Worm (Caenorhabditis elegans) whole organism, young adult: ENCODE data around the gene C23H3.9.

ENCODE experiments used
- B0035.1 ChIP-seq: sonication (generic microtip); optimal IDR thresholded peaks from 2 replicates; lab custom pipeline; 2016; ENCODE audit warnings: missing genetic modification characterization, mild to moderate bottlenecking, missing compliant biosample characterization, missing genotype, missing genetic modification reagents
- F23B12.7 ChIP-seq: sonication (generic microtip); optimal IDR thresholded peaks from 2 replicates; lab custom pipeline; 2017; ENCODE audit warnings: missing genetic modification characterization, mild to moderate bottlenecking, missing compliant biosample characterization, antibody characterized with exemption, moderate library complexity; ENCODE audit not compliant: insufficient read depth
- F39B2.1 ChIP-seq: fragments of 200-800 bp; sonication (Bioruptor generic); IDR thresholded peaks from 2 replicates; pipeline ENCODE4 v1.3.6; 2022; ENCODE audit warnings: missing genetic modification reagents, missing genetic modification characterization, missing compliant biosample characterization
- F49E8.2 ChIP-seq: sonication (generic microtip); optimal IDR thresholded peaks from 3 replicates; lab custom pipeline; 2017; ENCODE audit warnings: missing genetic modification characterization, mild to moderate bottlenecking, missing compliant biosample characterization, antibody characterized with exemption, moderate library complexity; ENCODE audit not compliant: insufficient read depth
- F52B5.7 ChIP-seq: sonication (generic microtip); optimal IDR thresholded peaks from 2 replicates; lab custom pipeline; 2016; ENCODE audit warnings: mild to moderate bottlenecking, missing genetic modification characterization, missing compliant biosample characterization
- F57C9.4 ChIP-seq: sonication (generic microtip); optimal IDR thresholded peaks from 2 replicates; lab custom pipeline; 2017; ENCODE audit warnings: mild to moderate bottlenecking, missing genetic modification characterization, missing compliant biosample characterization
- Y53G8AR.9 ChIP-seq: fragments of 200-800 bp; sonication (Bioruptor generic); conservative IDR thresholded peaks from 2 replicates; pipeline ENCODE4 v1.3.6; 2022; ENCODE audit warnings: missing genetic modification reagents, missing genetic modification characterization, missing compliant biosample characterization
- ZK185.1 ChIP-seq: sonication (generic microtip); optimal IDR thresholded peaks from 2 replicates; lab custom pipeline; 2016; ENCODE audit warnings: mild to moderate bottlenecking, missing genetic modification characterization, missing compliant biosample characterization; ENCODE audit not compliant: poor library complexity, severe bottlenecking
- attf-3 ChIP-seq: fragments of 200-800 bp; sonication (Bioruptor generic); conservative IDR thresholded peaks from 2 replicates; pipeline ENCODE4 v1.3.6; 2022; ENCODE audit warnings: missing genetic modification reagents, missing genetic modification characterization, missing compliant biosample characterization
- attf-5 ChIP-seq: fragments of 200-800 bp; sonication (Bioruptor generic); optimal IDR thresholded peaks from 2 replicates; lab custom pipeline; 2018; ENCODE audit warnings: mild to moderate bottlenecking, missing genetic modification characterization, missing compliant biosample characterization
- attf-6 ChIP-seq: fragments of 200-800 bp; sonication (Bioruptor generic); IDR thresholded peaks from 2 replicates; pipeline ENCODE4 v1.3.6; 2022; ENCODE audit warnings: missing genetic modification reagents, missing genetic modification characterization, missing compliant biosample characterization
- bed-1 ChIP-seq: fragments of 200-800 bp; sonication (Bioruptor generic); IDR thresholded peaks from 2 replicates; pipeline ENCODE4 v1.3.6; 2022; ENCODE audit warnings: missing genetic modification reagents, missing genetic modification characterization, missing compliant biosample characterization
- ccch-3 ChIP-seq: fragments of 200-800 bp; sonication (Bioruptor generic); optimal IDR thresholded peaks from 2 replicates; lab custom pipeline; 2018; ENCODE audit warnings: mild to moderate bottlenecking, missing genetic modification characterization, missing compliant biosample characterization
- ceh-91 ChIP-seq: fragments of 200-800 bp; sonication (Bioruptor generic); IDR thresholded peaks from 2 replicates; pipeline ENCODE4 v1.3.6; 2022; ENCODE audit warnings: missing genetic modification reagents, missing genetic modification characterization, missing compliant biosample characterization
- dpff-1 ChIP-seq: sonication (generic microtip); optimal IDR thresholded peaks from 2 replicates; lab custom pipeline; 2017; ENCODE audit warnings: mild to moderate bottlenecking, missing genetic modification characterization, missing compliant biosample characterization
- dpl-1 ChIP-seq: fragments of 150-350 bp; optimal IDR thresholded peaks from 2 replicates; lab custom pipeline; 2014; ENCODE audit warnings: missing biosample characterization, missing genetic modification reagents, missing genetic modification characterization
- ekl-4 ChIP-seq: fragments of 200-800 bp; sonication (Bioruptor generic); IDR thresholded peaks from 2 replicates; pipeline ENCODE4 v1.3.6; 2022; ENCODE audit warnings: missing genetic modification reagents, missing genetic modification characterization, missing compliant biosample characterization
- fkh-3 ChIP-seq: sonication (generic microtip); optimal IDR thresholded peaks from 2 replicates; lab custom pipeline; 2016; ENCODE audit warnings: mild to moderate bottlenecking, missing genetic modification characterization, missing compliant biosample characterization
- gei-17 ChIP-seq: fragments of 200-800 bp; sonication (Bioruptor generic); optimal IDR thresholded peaks from 2 replicates; lab custom pipeline; 2018; ENCODE audit warnings: mild to moderate bottlenecking, missing genetic modification characterization, missing compliant biosample characterization
- hmg-1.2 ChIP-seq: fragments of 200-800 bp; sonication (Bioruptor generic); IDR thresholded peaks from 2 replicates; pipeline ENCODE4 v1.3.6; 2022; ENCODE audit warnings: missing genetic modification reagents, missing genetic modification characterization, missing compliant biosample characterization
- let-526 ChIP-seq: fragments of 200-800 bp; sonication (Bioruptor generic); IDR thresholded peaks from 2 replicates; pipeline ENCODE4 v1.3.6; 2022; ENCODE audit warnings: missing genetic modification reagents, missing genetic modification characterization, missing compliant biosample characterization
- lin-40 ChIP-seq: sonication (generic microtip); optimal IDR thresholded peaks from 2 replicates; lab custom pipeline; 2016; ENCODE audit warnings: missing genetic modification characterization, mild to moderate bottlenecking, missing compliant biosample characterization, missing genotype, missing genetic modification reagents
- madf-3 ChIP-seq: fragments of 200-800 bp; sonication (Bioruptor generic); IDR thresholded peaks from 2 replicates; pipeline ENCODE4 v1.3.6; 2022; ENCODE audit warnings: missing genetic modification reagents, missing genetic modification characterization, missing compliant biosample characterization
- madf-6 ChIP-seq: fragments of 200-800 bp; sonication (Bioruptor generic); IDR thresholded peaks from 2 replicates; pipeline ENCODE4 v1.3.6; 2022; ENCODE audit warnings: missing genetic modification reagents, missing genetic modification characterization, missing compliant biosample characterization
- mcd-1 ChIP-seq: fragments of 200-800 bp; sonication (Bioruptor generic); IDR thresholded peaks from 2 replicates; pipeline ENCODE4 v1.3.6; 2022; ENCODE audit warnings: missing genetic modification reagents, missing genetic modification characterization, missing compliant biosample characterization
- mel-28 ChIP-seq: sonication (generic microtip); optimal IDR thresholded peaks from 2 replicates; lab custom pipeline; 2016; ENCODE audit warnings: borderline replicate concordance, mild to moderate bottlenecking, missing genetic modification characterization, missing compliant biosample characterization
- nhr-120 ChIP-seq: fragments of 200-800 bp; sonication (Bioruptor generic); IDR thresholded peaks from 2 replicates; pipeline ENCODE4 v1.3.6; 2022; ENCODE audit warnings: missing genetic modification characterization, missing compliant biosample characterization
- pha-4 ChIP-seq: fragments of 150-350 bp; sonication (generic microtip); optimal IDR thresholded peaks from 2 replicates; lab custom pipeline; 2014; ENCODE audit warnings: missing biosample characterization, missing genetic modification reagents, missing genetic modification characterization
- snpc-4 ChIP-seq, 5 experiments: fragments of 150-350 bp in 1 of 5; sonication (generic microtip) in 4 of 5; optimal IDR thresholded peaks; 2 replicates each; lab custom pipeline; 2014 to 2018; ENCODE audit warnings: missing genetic modification characterization in 5 of 5, missing biosample characterization in 3 of 5, antibody characterized with exemption in 2 of 5, mild to moderate bottlenecking in 2 of 5, missing compliant biosample characterization in 2 of 5, missing genotype in 2 of 5, moderate library complexity in 2 of 5, missing genetic modification reagents in 1 of 5
- xnd-1 ChIP-seq: sonication (generic microtip); optimal IDR thresholded peaks from 2 replicates; lab custom pipeline; 2016; ENCODE audit warnings: missing genotype, missing genetic modification reagents, missing genetic modification characterization, missing compliant biosample characterization
- zfh-2 ChIP-seq: fragments of 200-800 bp; sonication (Bioruptor generic); conservative IDR thresholded peaks from 2 replicates; pipeline ENCODE4 v1.3.6; 2022; ENCODE audit warnings: missing genetic modification reagents, missing genetic modification characterization, missing compliant biosample characterization

C23H3.9 gene

DNA sequence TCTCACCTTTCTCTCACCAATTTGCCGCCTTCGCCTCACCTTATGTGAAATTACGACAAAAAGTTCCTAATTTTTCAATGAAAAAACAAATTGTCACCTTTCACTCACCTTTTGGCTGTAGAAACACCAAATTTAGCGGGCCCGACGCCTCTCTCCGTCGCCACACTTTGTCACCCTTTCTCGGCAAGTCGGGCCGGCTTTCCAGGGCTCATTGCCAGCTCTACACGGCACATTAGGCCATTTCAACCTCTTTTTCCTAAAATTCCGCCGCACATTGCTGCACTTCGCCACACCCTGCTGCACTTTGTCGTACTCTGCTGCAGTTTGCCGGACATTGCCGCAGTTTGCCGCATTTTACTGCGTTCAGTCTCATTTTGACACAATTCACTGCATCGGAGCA lies 22.1 kb upstream of the C23H3.9 start (continued):
- no peak for TF ChIP-seq dpl-1 (GFP tag; lab: Kevin White, UChicago)
- no peak for TF ChIP-seq madf-6 (GFP tag; lab: Robert Waterston, UW)
- TF ChIP-seq mel-28 (tag; lab: Kevin White, UChicago), result no peak
- TF ChIP-seq Y53G8AR.9 (GFP tag; lab: Robert Waterston, UW), result no peak
- TF ChIP-seq let-526 (GFP tag; lab: Robert Waterston, UW), result no peak
- TF ChIP-seq ZK185.1 (tag; lab: Kevin White, UChicago), result no peak
- TF ChIP-seq ceh-91 (GFP tag; lab: Robert Waterston, UW), result 0 out of 2 replicates have a peak, but pooled peaks have one; percentile 29
- no peak for TF ChIP-seq dpff-1 (tag; lab: Kevin White, UChicago)
- no peak for TF ChIP-seq F49E8.2 (tag; lab: Kevin White, UChicago)
- TF ChIP-seq ccch-3 (GFP tag; lab: Kevin White, UChicago), result no peak
- 0 out of 2 replicates have a peak, but pooled peaks have one; percentile 4 for TF ChIP-seq madf-3 (GFP tag; lab: Robert Waterston, UW)
- TF ChIP-seq F52B5.7 (tag; lab: Kevin White, UChicago), result peak; percentile 50
- no peak for TF ChIP-seq bed-1 (GFP tag; lab: Robert Waterston, UW)
- no peak for TF ChIP-seq hmg-1.2 (GFP tag; lab: Robert Waterston, UW)
- TF ChIP-seq nhr-120 (GFP tag; lab: Robert Waterston, UW), result no peak
- TF ChIP-seq B0035.1 (tag; lab: Kevin White, UChicago), result no peak
- TF ChIP-seq attf-6 (GFP tag; lab: Robert Waterston, UW), result no peak
- no peak for TF ChIP-seq fkh-3
- no peak for TF ChIP-seq gei-17 (GFP tag; lab: Kevin White, UChicago)
- TF ChIP-seq xnd-1 (tag; lab: Kevin White, UChicago), result no peak
- peak; percentile 71 for TF ChIP-seq zfh-2 (GFP tag; lab: Robert Waterston, UW)
- TF ChIP-seq F57C9.4 (tag; lab: Kevin White, UChicago), result no peak
- TF ChIP-seq, all 124 proteins: peak for 6

DNA sequence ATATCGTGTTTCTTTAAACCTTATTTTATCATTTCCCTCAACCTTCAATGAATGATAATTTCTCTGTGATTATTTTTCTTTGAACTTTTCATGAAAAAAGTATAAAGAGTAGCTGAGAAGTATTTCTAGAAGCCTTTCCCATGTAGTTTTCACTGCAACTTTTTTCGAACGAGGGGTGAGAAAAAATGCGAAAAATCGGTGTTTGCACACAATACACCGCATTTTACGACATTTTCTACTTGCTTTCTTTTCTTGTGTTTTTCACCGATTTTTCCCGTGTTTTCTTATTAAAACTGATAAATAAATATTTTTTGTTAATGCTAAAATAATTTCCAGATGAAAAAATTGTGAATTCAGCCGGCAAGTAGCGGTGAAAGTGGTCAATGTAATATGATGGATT lies 19.8 kb upstream of the C23H3.9 start, which contains the start of gene C50D2.10:
C50D2.10 (plus strand) TSS at position 245 of the 400 bp plus-strand sequence.
- TF ChIP-seq attf-3 (GFP tag; lab: Robert Waterston, UW) (peak; percentile 70), mcd-1 (GFP tag; lab: Robert Waterston, UW) (peak; percentile 25; the same call in 1 of the 2 replicates)

DNA sequence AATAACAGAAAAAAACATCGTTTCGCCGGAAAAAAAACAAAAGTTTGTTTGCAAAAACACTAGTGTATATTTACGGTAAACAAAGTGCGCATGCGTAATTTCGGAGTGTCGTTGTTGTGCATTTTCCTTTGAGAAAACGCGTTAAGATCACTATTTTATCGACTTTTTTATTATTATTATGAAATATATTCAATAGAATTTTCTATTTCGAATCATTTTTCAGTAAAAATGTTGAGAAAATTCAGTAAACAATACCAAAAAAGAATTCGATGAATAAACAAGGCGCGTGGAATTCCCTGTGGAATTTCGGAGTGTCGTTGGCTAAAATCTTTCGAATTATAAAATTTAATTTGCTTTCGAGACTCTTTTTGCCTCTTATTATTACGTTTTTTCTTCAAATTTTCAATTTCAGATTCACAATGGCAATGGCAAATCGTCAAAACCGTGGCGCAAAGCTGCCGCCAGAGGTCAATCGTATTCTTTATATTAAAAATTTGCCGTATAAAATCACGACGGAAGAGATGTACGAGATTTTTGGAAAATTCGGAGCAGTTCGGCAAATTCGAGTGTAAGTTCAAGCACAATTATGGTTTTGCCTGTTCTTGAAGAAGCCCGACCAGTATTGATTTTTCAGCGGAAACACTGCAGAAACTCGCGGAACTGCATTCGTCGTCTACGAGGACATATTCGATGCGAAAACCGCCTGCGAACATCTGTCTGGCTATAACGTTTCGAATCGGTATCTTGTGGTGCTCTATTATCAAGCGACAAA lies 19.1 kb upstream of the C23H3.9 start, which contains the start of the genes luc-7L3 and sftb-6:
luc-7L3 (minus strand) TSS at position 36 of the 772 bp plus-strand sequence.
sftb-6 (plus strand) TSS at position 413 of the 772 bp plus-strand sequence.
- TF ChIP-seq attf-5 (GFP tag; lab: Kevin White, UChicago), result peak; percentile 25
- no peak for TF ChIP-seq pha-4 (tag; lab: Kevin White, UChicago)
- no peak for TF ChIP-seq snpc-4 (GFP tag; optimal IDR thresholded peaks at IDR 0.05; lab: Kevin White, UChicago)
- TF ChIP-seq snpc-4 (tag; optimal IDR thresholded peaks at IDR 0.05; lab: Kevin White, UChicago), result no peak
- peak; percentile 58 for TF ChIP-seq lin-40 (tag; lab: Kevin White, UChicago)
- no peak for TF ChIP-seq F39B2.1 (GFP tag; lab: Robert Waterston, UW)
- TF ChIP-seq F23B12.7 (tag; lab: Kevin White, UChicago), result no peak
- no peak for TF ChIP-seq ekl-4 (GFP tag; lab: Robert Waterston, UW)
- TF ChIP-seq mel-28 (tag; lab: Kevin White, UChicago), result no peak
- peak; percentile 98 for TF ChIP-seq attf-3 (GFP tag; lab: Robert Waterston, UW)
